Worm (Caenorhabditis elegans) whole organism, late embryonic: ENCODE results near the gene dct-14.

Experiments used
- K02D7.2 ChIP-seq: sonication (generic microtip); optimal IDR thresholded peaks from 2 replicates; lab custom pipeline; 2017; ENCODE audit warnings: mild to moderate bottlenecking, missing genetic modification characterization, missing compliant biosample characterization
- T23F11.4 ChIP-seq: fragments of 200-800 bp; sonication (Bioruptor generic); optimal IDR thresholded peaks from 2 replicates; lab custom pipeline; 2018; ENCODE audit warnings: mild to moderate bottlenecking, missing genetic modification characterization, missing compliant biosample characterization
- ama-1 ChIP-seq: fragments of 150-350 bp; optimal IDR thresholded peaks from 2 replicates; lab custom pipeline; 2014
- ceh-2 ChIP-seq: sonication (generic microtip); optimal IDR thresholded peaks from 2 replicates; lab custom pipeline; 2016; ENCODE audit warnings: missing genotype, missing genetic modification characterization, missing compliant biosample characterization
- ceh-24 ChIP-seq: sonication (generic microtip); optimal IDR thresholded peaks from 2 replicates; lab custom pipeline; 2016; ENCODE audit warnings: mild to moderate bottlenecking, missing genetic modification characterization, missing compliant biosample characterization
- ceh-48 ChIP-seq: sonication (generic microtip); optimal IDR thresholded peaks from 2 replicates; lab custom pipeline; 2016; ENCODE audit warnings: missing genetic modification characterization, inconsistent platforms, missing compliant biosample characterization
- fkh-10 ChIP-seq: fragments of 150-350 bp; optimal IDR thresholded peaks from 2 replicates; lab custom pipeline; 2014; ENCODE audit warnings: missing biosample characterization, missing genetic modification reagents, missing genetic modification characterization
- pag-3 ChIP-seq: sonication (generic microtip); optimal IDR thresholded peaks from 2 replicates; lab custom pipeline; 2016; ENCODE audit warnings: missing compliant biosample characterization, missing genetic modification characterization, borderline replicate concordance
- pat-9 ChIP-seq: fragments of 200-800 bp; sonication (Bioruptor generic); optimal IDR thresholded peaks from 2 replicates; lab custom pipeline; 2018; ENCODE audit warnings: mild to moderate bottlenecking, missing genetic modification characterization, moderate library complexity, missing compliant biosample characterization
- pha-4 ChIP-seq: fragments of 150-350 bp; optimal IDR thresholded peaks from 2 replicates; lab custom pipeline; 2018; ENCODE audit warnings: missing biosample characterization, missing genetic modification reagents, missing genetic modification characterization
- tbx-2 ChIP-seq: sonication (generic microtip); optimal IDR thresholded peaks from 2 replicates; lab custom pipeline; 2016; ENCODE audit warnings: missing genetic modification characterization, missing compliant biosample characterization
- unc-86 ChIP-seq: sonication (generic microtip); optimal IDR thresholded peaks from 2 replicates; lab custom pipeline; 2016; ENCODE audit warnings: missing genetic modification characterization, missing compliant biosample characterization

DNA sequence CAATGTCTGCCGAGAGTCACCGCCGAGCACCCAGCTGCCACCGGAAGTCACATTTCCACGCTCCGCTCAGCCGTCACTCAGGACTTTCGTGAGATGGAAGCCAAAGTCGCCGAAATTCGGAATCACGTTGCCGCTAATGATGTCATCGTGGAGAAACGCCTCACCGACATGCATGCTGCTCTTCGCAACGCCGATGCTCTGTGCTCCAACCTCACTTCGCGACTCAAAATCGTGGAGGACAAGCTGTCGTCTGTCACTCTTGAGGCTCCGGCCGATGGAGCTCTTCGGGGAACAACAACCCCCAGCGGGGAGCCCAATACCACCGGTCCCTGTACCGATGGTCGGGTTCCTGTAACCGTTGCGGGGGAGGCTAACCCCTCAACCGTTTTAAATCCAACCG lies 6.2 kb upstream of the dct-14 start:
- TF ChIP-seq ceh-24 (tag; lab: Kevin White, UChicago) (no peak), pag-3 (tag; lab: Kevin White, UChicago) (no peak), ceh-48 (tag; lab: Kevin White, UChicago) (no peak), ama-1 (lab: Kevin White, UChicago) (no peak), ceh-2 (no peak), pha-4 (tag; lab: Kevin White, UChicago) (no peak), tbx-2 (tag; lab: Kevin White, UChicago) (no peak), K02D7.2 (tag; lab: Kevin White, UChicago) (no peak), fkh-10 (GFP tag; lab: Kevin White, UChicago) (no peak), T23F11.4 (GFP tag; lab: Kevin White, UChicago) (no peak), pat-9 (tag; lab: Kevin White, UChicago) (no peak), unc-86 (tag; lab: Kevin White, UChicago) (no peak)
